Worm (Caenorhabditis elegans): ENCODE data around the gene K03B4.6.

DNA sequence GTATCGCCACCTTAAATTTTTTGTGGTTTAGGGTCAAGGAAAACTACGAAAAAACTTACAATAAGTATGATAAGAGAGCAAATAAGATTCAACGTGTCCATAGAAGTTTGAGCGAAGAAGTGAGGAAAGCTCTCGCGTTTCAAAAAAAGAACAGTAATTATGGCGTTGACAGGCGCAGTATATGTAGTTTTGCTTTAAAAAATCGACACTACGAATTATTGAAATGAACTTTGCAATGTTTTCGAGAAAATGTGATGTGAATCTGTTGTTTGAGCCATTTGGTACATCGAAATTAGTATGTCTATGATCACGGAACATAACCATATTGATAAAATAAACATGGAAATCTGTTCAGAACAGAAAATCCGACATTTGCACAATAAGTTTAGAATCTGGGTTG, 13.6 kb downstream of the K03B4.6 start, which contains the start of gene srx-74:
- TF ChIP-seq T22C8.4 (GFP tag; IDR thresholded peaks at IDR 0.05), result no peak
- no peak for TF ChIP-seq med-1 (GFP tag; optimal IDR thresholded peaks at IDR 0.05; ENCODE audit: insufficient read depth)
- no peak for TF ChIP-seq ref-1 (GFP tag; conservative IDR thresholded peaks at IDR 0.05)
